Worm (Caenorhabditis elegans) whole organism, L2 larva: ENCODE data around the gene F43C11.2.

Experiments
- R02D3.7 ChIP-seq: fragments of 150-350 bp; optimal IDR thresholded peaks from 2 replicates; lab custom pipeline; 2014; ENCODE audit warnings: missing biosample characterization, missing genetic modification characterization
- Y55F3AM.14 ChIP-seq: fragments of 200-800 bp; sonication (Bioruptor generic); optimal IDR thresholded peaks from 2 replicates; lab custom pipeline; 2018; ENCODE audit warnings: mild to moderate bottlenecking, missing genetic modification characterization, missing compliant biosample characterization
- ZK546.5 ChIP-seq: sonication (generic microtip); optimal IDR thresholded peaks from 2 replicates; lab custom pipeline; 2017; ENCODE audit warnings: missing biosample characterization, missing genetic modification characterization
- ama-1 ChIP-seq: fragments of 150-350 bp; optimal IDR thresholded peaks from 2 replicates; lab custom pipeline; 2018; ENCODE audit warnings: inconsistent platforms
- blmp-1 ChIP-seq: sonication (generic microtip); optimal IDR thresholded peaks from 2 replicates; lab custom pipeline; 2017; ENCODE audit warnings: missing genetic modification characterization, mild to moderate bottlenecking, missing compliant biosample characterization, antibody characterized with exemption, moderate library complexity; ENCODE audit not compliant: insufficient read depth
- ceh-82 ChIP-seq: fragments of 150-350 bp; optimal IDR thresholded peaks from 2 replicates; lab custom pipeline; 2014; ENCODE audit warnings: missing biosample characterization, missing genetic modification characterization
- egl-27 ChIP-seq: sonication (generic microtip); optimal IDR thresholded peaks from 3 replicates; lab custom pipeline; 2017; ENCODE audit warnings: missing biosample characterization, missing genetic modification reagents, missing genetic modification characterization
- fos-1 ChIP-seq: fragments of 150-350 bp; optimal IDR thresholded peaks from 2 replicates; lab custom pipeline; 2014; ENCODE audit warnings: missing biosample characterization, missing genetic modification characterization
- lin-11 ChIP-seq: fragments of 150-350 bp; sonication (generic microtip); optimal IDR thresholded peaks from 2 replicates; lab custom pipeline; 2014; ENCODE audit warnings: missing biosample characterization, missing genetic modification characterization, inconsistent platforms, mixed read lengths
- lin-39 ChIP-seq: fragments of 150-350 bp; optimal IDR thresholded peaks from 2 replicates; lab custom pipeline; 2014; ENCODE audit warnings: missing biosample characterization, missing genetic modification reagents, missing genetic modification characterization
- lsy-2 ChIP-seq, 2 experiments: fragments of 150-350 bp in 1 of 2; sonication (generic microtip) in 1 of 2; optimal IDR thresholded peaks; 2 replicates each; lab custom pipeline; 2014 to 2017; ENCODE audit warnings: missing biosample characterization in 2 of 2, missing genetic modification characterization in 2 of 2
- mab-5 ChIP-seq: fragments of 150-350 bp; optimal IDR thresholded peaks from 2 replicates; lab custom pipeline; 2014; ENCODE audit warnings: missing biosample characterization, missing genetic modification characterization
- mbf-1 ChIP-seq: sonication (generic microtip); optimal IDR thresholded peaks from 2 replicates; lab custom pipeline; 2017; ENCODE audit warnings: missing biosample characterization, missing genetic modification characterization
- mdl-1 ChIP-seq, 2 experiments: fragments of 150-350 bp in 1 of 2; sonication (generic microtip) in 1 of 2; optimal IDR thresholded peaks; 2 replicates each; lab custom pipeline; 2017; ENCODE audit warnings: missing biosample characterization in 2 of 2, missing genetic modification characterization in 2 of 2
- nhr-12 ChIP-seq: fragments of 150-350 bp; optimal IDR thresholded peaks from 2 replicates; lab custom pipeline; 2014; ENCODE audit warnings: missing biosample characterization, missing genetic modification characterization
- nhr-23 ChIP-seq: fragments of 150-350 bp; optimal IDR thresholded peaks from 2 replicates; lab custom pipeline; 2014; ENCODE audit warnings: missing biosample characterization, missing genetic modification reagents, missing genetic modification characterization
- nhr-237 ChIP-seq: fragments of 150-350 bp; optimal IDR thresholded peaks from 2 replicates; lab custom pipeline; 2014; ENCODE audit warnings: missing biosample characterization, missing genetic modification characterization
- nhr-25 ChIP-seq: fragments of 150-350 bp; sonication (generic microtip); optimal IDR thresholded peaks from 3 replicates; lab custom pipeline; 2014; ENCODE audit warnings: missing biosample characterization, missing genetic modification characterization
- nhr-6 ChIP-seq: fragments of 150-350 bp; optimal IDR thresholded peaks from 2 replicates; lab custom pipeline; 2014; ENCODE audit warnings: missing biosample characterization, missing genetic modification characterization
- nhr-77 ChIP-seq: fragments of 150-350 bp; optimal IDR thresholded peaks from 2 replicates; lab custom pipeline; 2014; ENCODE audit warnings: missing biosample characterization, missing genetic modification characterization
- sem-4 ChIP-seq: fragments of 150-350 bp; optimal IDR thresholded peaks from 2 replicates; lab custom pipeline; 2014; ENCODE audit warnings: missing biosample characterization, missing genetic modification reagents, missing genetic modification characterization
- skn-1 ChIP-seq: sonication (generic microtip); optimal IDR thresholded peaks from 2 replicates; lab custom pipeline; 2017; ENCODE audit warnings: missing biosample characterization, missing genetic modification characterization
- sma-9 ChIP-seq, 2 experiments: fragments of 150-350 bp in 1 of 2; sonication (generic microtip) in 1 of 2; optimal IDR thresholded peaks; 2 replicates each; lab custom pipeline; 2014 to 2016; ENCODE audit warnings: missing genetic modification characterization in 2 of 2, mild to moderate bottlenecking in 1 of 2, missing biosample characterization in 1 of 2, missing compliant biosample characterization in 1 of 2, missing genetic modification reagents in 1 of 2, moderate library complexity in 1 of 2
- snpc-4 ChIP-seq: fragments of 150-350 bp; optimal IDR thresholded peaks from 2 replicates; lab custom pipeline; 2014; ENCODE audit warnings: missing biosample characterization, missing genetic modification characterization
- unc-39 ChIP-seq: fragments of 150-350 bp; optimal IDR thresholded peaks from 2 replicates; lab custom pipeline; 2014; ENCODE audit warnings: missing biosample characterization, missing genetic modification characterization
- unc-62 ChIP-seq: fragments of 150-350 bp; optimal IDR thresholded peaks from 2 replicates; lab custom pipeline; 2014; ENCODE audit warnings: missing biosample characterization, missing genetic modification reagents, missing genetic modification characterization
- zag-1 ChIP-seq: fragments of 150-350 bp; optimal IDR thresholded peaks from 2 replicates; lab custom pipeline; 2014; ENCODE audit warnings: missing biosample characterization, missing genetic modification characterization
- ztf-4 ChIP-seq: fragments of 150-350 bp; optimal IDR thresholded peaks from 2 replicates; lab custom pipeline; 2014; ENCODE audit warnings: missing biosample characterization, missing genetic modification characterization

The F43C11.2 gene

ce11 chrII:2354476-2354875 is at the start of gene F43C11.2:
Gene F43C11.2, plus strand, starts transcription at chrII:2354776.
- no peak for TF ChIP-seq mab-5 (tag; lab: Kevin White, UChicago)

DNA sequence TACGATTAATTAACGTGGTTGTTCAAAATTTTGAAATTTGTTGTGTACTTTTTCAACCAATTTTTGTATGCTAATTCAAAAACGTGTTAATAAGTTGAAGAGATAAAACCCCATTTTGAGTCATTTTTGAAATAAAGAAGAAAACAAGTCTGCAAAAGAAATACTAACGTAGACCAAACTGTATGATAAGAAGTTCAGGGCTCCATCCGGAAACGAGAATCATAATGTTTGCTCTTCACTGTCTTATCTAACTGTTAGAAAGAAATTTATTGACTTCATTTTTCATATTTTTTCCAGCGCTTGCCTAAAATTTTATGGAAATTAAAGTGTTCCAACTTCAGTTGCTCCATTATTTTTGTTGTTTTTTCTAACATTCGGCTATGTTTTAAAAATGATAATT is 49.1 kb upstream of the F43C11.2 start:
- TF ChIP-seq lin-39 (tag; lab: Kevin White, UChicago) (no peak), fos-1 (tag; lab: Kevin White, UChicago) (peak; percentile 62)

DNA sequence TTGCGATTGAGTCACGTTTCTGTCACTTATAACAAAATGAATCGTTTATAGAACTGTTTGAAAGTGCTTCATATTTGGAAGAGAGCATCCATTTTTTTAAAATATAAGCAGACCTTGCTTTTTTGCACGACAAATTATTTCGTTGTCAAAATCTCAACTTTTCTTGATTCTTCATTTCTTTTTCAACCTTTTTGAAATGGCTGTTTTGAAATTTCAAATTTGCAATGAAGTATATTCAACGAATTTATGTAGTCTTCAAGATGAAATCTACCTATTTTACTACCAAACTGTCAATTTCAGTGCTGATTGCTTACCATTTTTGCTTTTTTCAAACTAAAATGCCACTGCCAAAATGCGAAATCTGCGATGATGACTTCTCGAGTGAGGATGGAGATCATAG is 47.8 kb upstream of the F43C11.2 start, which contains the start of gene B0281.3:
Gene B0281.3 (plus strand): TSS at position 301 of the 400 bp plus-strand sequence.
- TF ChIP-seq sem-4 (no peak), sma-9 (GFP tag; optimal IDR thresholded peaks at IDR 0.05; lab: Kevin White, UChicago) (no peak), sma-9 (tag; optimal IDR thresholded peaks at IDR 0.05; lab: Kevin White, UChicago) (no peak)

DNA sequence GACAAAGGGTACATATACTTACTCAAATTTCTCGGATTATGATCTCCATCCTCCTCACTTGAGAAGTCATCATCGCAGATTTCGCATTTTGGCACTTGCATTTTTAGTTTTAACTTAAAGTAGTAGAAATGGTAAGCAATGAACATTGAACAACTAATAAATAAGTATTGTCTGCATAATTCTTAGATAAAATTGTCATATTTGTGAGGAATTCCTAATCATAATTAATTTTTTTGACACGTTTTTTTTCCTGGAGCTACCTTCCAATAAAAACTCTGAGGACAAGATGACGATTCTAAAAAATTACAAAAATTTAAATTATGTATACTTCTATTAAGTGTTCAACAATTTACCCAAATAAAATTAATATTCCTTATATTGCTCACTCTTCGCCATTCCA is 41.8 kb upstream of the F43C11.2 start, which contains the start of the genes trim-21 and B0281.1:
Gene trim-21 (minus strand): TSS at position 101 of the 400 bp plus-strand sequence.
Gene B0281.1 (plus strand): TSS at position 321 of the 400 bp plus-strand sequence.
- TF ChIP-seq ama-1 (no peak), unc-62 (GFP tag; lab: Kevin White, UChicago) (no peak), Y55F3AM.14 (GFP tag; lab: Kevin White, UChicago) (no peak), zag-1 (tag; lab: Kevin White, UChicago) (no peak), nhr-12 (tag; lab: Kevin White, UChicago) (no peak), blmp-1 (no peak), egl-27 (no peak), lsy-2 (tag; optimal IDR thresholded peaks at IDR 0.05; lab: Kevin White, UChicago) (no peak), nhr-237 (tag; lab: Kevin White, UChicago) (no peak), mab-5 (tag; lab: Kevin White, UChicago) (no peak), ztf-4 (tag; lab: Kevin White, UChicago) (no peak), nhr-25 (tag; lab: Kevin White, UChicago) (no peak), snpc-4 (tag; lab: Kevin White, UChicago) (no peak), nhr-6 (no peak)

DNA sequence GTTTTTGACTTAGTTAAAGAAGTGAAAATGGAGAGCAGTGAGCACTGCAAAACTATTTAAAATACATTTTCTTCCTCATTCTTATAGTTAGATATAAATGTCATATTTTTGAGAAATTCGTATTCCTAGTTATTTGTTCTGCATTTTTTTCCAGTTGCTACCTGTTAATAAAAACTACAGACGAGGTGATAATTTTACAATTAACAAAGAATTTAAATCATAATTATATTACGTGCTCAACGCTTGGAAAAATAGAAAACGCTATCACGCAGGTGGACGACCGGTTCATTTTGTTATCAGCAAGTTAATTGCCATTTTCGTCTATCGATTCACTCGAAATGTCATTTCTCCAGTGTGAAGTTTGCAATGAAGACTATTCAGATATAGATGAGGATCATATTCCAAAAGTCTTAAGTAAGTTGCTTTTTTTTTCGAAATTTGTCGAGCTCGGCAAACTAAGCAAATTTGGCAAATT is 36.7 kb upstream of the F43C11.2 start, which contains the start of the genes ZK1240.5 and ZK1240.9:
Gene ZK1240.5 (minus strand): TSS at position 51 of the 475 bp plus-strand sequence.
Gene ZK1240.9 (plus strand): TSS at position 307 of the 475 bp plus-strand sequence.
- TF ChIP-seq fos-1 (tag; lab: Kevin White, UChicago) (peak; percentile 21), Y55F3AM.14 (GFP tag; lab: Kevin White, UChicago) (no peak), skn-1 (tag; lab: Kevin White, UChicago) (no peak), lin-11 (no peak), nhr-237 (tag; lab: Kevin White, UChicago) (no peak)

DNA sequence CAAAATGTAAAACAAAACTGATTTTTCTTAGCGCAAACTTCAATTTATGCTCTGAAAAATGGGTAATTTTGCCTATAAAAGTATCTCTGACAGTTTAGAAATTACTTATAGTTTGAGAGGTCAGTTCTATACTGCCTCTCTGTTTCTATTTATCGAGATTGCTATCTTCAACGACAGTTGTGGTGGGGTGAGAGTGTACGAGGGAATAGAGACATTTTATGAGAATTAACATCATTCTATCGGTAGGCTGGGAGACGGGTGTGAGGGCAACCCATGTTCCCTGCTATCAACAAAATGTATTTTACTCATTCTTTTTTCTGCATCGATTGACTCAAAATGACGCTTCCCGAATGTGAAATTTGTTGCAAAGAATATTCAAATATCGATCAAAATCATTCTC is 34.5 kb upstream of the F43C11.2 start, which contains the start of gene ZK1240.3:
Gene ZK1240.3 (plus strand): TSS at position 238 of the 400 bp plus-strand sequence.
- TF ChIP-seq fos-1 (tag; lab: Kevin White, UChicago) (peak; percentile 87), egl-27 (no peak)

ce11 chrII:2322857-2323518 is 31.6 kb upstream of the F43C11.2 start, which contains the start of the genes ZK1240.6 and ZK1240.2:
Gene ZK1240.6, minus strand, starts transcription at chrII:2322907.
Gene ZK1240.2, plus strand, starts transcription at chrII:2323376.
- TF ChIP-seq fos-1 (tag; lab: Kevin White, UChicago) = peak; percentile 76
- TF ChIP-seq sma-9 (GFP tag; optimal IDR thresholded peaks at IDR 0.05; lab: Kevin White, UChicago) = peak; percentile 21
- TF ChIP-seq sma-9 (tag; optimal IDR thresholded peaks at IDR 0.05; lab: Kevin White, UChicago) = no peak
- TF ChIP-seq egl-27 = no peak
- TF ChIP-seq, all 48 proteins: peak for 2

ce11 chrII:2324956-2325355 is 29.6 kb upstream of the F43C11.2 start, which contains the start of gene ZK1240.11:
Gene ZK1240.11, plus strand, starts transcription at chrII:2325256.
- TF ChIP-seq unc-39 (tag; lab: Kevin White, UChicago) (no peak), mdl-1 (tag; optimal IDR thresholded peaks at IDR 0.05; lab: Kevin White, UChicago) (no peak), nhr-25 (tag; lab: Kevin White, UChicago) (no peak), snpc-4 (tag; lab: Kevin White, UChicago) (no peak), blmp-1 (no peak), nhr-23 (tag; lab: Kevin White, UChicago) (no peak), mab-5 (tag; lab: Kevin White, UChicago) (no peak), R02D3.7 (tag; lab: Kevin White, UChicago) (no peak), nhr-77 (tag; lab: Kevin White, UChicago) (no peak), ZK546.5 (tag; lab: Kevin White, UChicago) (no peak), mbf-1 (tag; lab: Kevin White, UChicago) (no peak), ceh-82 (no peak)
